Fruit fly (Drosophila melanogaster) whole organism, adult: ENCODE measurements around the gene CG4259.
A peak's percentile ranks its signal among the peaks of the same experiment; 100 is the strongest.

Source experiments
- CG11617 ChIP-seq: fragments of 200-800 bp; sonication (Bioruptor generic); optimal IDR thresholded peaks from 2 replicates; lab custom pipeline; 2017; ENCODE audit warnings: mild to moderate bottlenecking, missing biosample characterization, missing genetic modification reagents, missing genetic modification characterization
- CG12768 ChIP-seq: fragments of 200-800 bp; sonication (Bioruptor generic); optimal IDR thresholded peaks from 2 replicates; lab custom pipeline; 2017; ENCODE audit warnings: missing biosample characterization, missing genetic modification characterization, mild to moderate bottlenecking, moderate library complexity, missing genetic modification reagents
- CG14711 ChIP-seq: fragments of 200-800 bp; sonication (Bioruptor generic); optimal IDR thresholded peaks from 2 replicates; lab custom pipeline; 2018; ENCODE audit warnings: missing biosample characterization, mild to moderate bottlenecking, missing genetic modification characterization, moderate library complexity
- CG1620 ChIP-seq: fragments of 200-800 bp; sonication (Bioruptor generic); optimal IDR thresholded peaks from 2 replicates; lab custom pipeline; 2016; ENCODE audit warnings: missing biosample characterization, missing genetic modification characterization
- CG33017 ChIP-seq: fragments of 200-800 bp; sonication (Bioruptor generic); optimal IDR thresholded peaks from 2 replicates; lab custom pipeline; 2018; ENCODE audit warnings: missing biosample characterization, mild to moderate bottlenecking, missing genetic modification characterization, moderate library complexity
- CG5204 ChIP-seq: fragments of 200-800 bp; sonication (Bioruptor generic); optimal IDR thresholded peaks from 2 replicates; lab custom pipeline; 2016; ENCODE audit warnings: missing biosample characterization, missing genetic modification characterization
- CG7045 ChIP-seq: fragments of 200-800 bp; sonication (Bioruptor generic); optimal IDR thresholded peaks from 2 replicates; lab custom pipeline; 2017; ENCODE audit warnings: missing biosample characterization, mild to moderate bottlenecking, missing genetic modification characterization
- CG7101 ChIP-seq: fragments of 200-800 bp; sonication (Bioruptor generic); optimal IDR thresholded peaks from 2 replicates; lab custom pipeline; 2018; ENCODE audit warnings: missing biosample characterization, mild to moderate bottlenecking, missing genetic modification characterization, moderate library complexity
- Clk ChIP-seq: fragments of 200-800 bp; sonication (Bioruptor generic); optimal IDR thresholded peaks from 2 replicates; lab custom pipeline; 2017; ENCODE audit warnings: missing biosample characterization, missing genetic modification characterization
- Crg-1 ChIP-seq: fragments of 200-800 bp; sonication (Bioruptor generic); optimal IDR thresholded peaks from 2 replicates; lab custom pipeline; 2016; ENCODE audit warnings: missing biosample characterization, missing genetic modification characterization
- Hr96 ChIP-seq: fragments of 200-800 bp; sonication (Bioruptor generic); optimal IDR thresholded peaks from 2 replicates; lab custom pipeline; 2016; ENCODE audit warnings: missing biosample characterization, missing genetic modification characterization
- Mnt ChIP-seq: fragments of 200-800 bp; sonication (Bioruptor generic); optimal IDR thresholded peaks from 2 replicates; lab custom pipeline; 2016; ENCODE audit warnings: missing biosample characterization, mild to moderate bottlenecking, missing genetic modification characterization
- bab1 ChIP-seq: fragments of 200-800 bp; sonication (Bioruptor generic); optimal IDR thresholded peaks from 3 replicates; lab custom pipeline; 2019; ENCODE audit warnings: missing biosample characterization, mild to moderate bottlenecking, missing genetic modification characterization, moderate library complexity
- cic ChIP-seq: fragments of 200-800 bp; sonication (Bioruptor generic); optimal IDR thresholded peaks from 2 replicates; lab custom pipeline; 2017; ENCODE audit warnings: missing biosample characterization, mild to moderate bottlenecking, missing genetic modification characterization, moderate library complexity
- cnc ChIP-seq, 2 experiments: fragments of >200 bp; optimal IDR thresholded peaks; 2 replicates each; lab custom pipeline; 2017
- kay ChIP-seq: fragments of 200-800 bp; sonication (Bioruptor generic); peaks from one replicate; lab custom pipeline; 2016; ENCODE audit warnings: missing biosample characterization, missing genetic modification characterization, borderline replicate concordance
- ovo ChIP-seq: fragments of 200-800 bp; sonication (Bioruptor generic); optimal IDR thresholded peaks from 2 replicates; lab custom pipeline; 2016; ENCODE audit warnings: missing biosample characterization, missing genetic modification characterization
- pad ChIP-seq: fragments of 200-800 bp; sonication (Bioruptor generic); optimal IDR thresholded peaks from 3 replicates; lab custom pipeline; 2017; ENCODE audit warnings: missing biosample characterization, missing genetic modification characterization, mild to moderate bottlenecking, moderate library complexity, missing genetic modification reagents
- tj ChIP-seq: fragments of 200-800 bp; sonication (Bioruptor generic); optimal IDR thresholded peaks from 3 replicates; lab custom pipeline; 2017; ENCODE audit warnings: missing biosample characterization, mild to moderate bottlenecking, missing genetic modification characterization, moderate library complexity
- toe ChIP-seq: fragments of 200-800 bp; sonication (Bioruptor generic); optimal IDR thresholded peaks from 2 replicates; lab custom pipeline; 2016; ENCODE audit warnings: missing biosample characterization, missing genetic modification characterization

CG4259 gene

dm6 chr2L:2110350-2110888 lies 18.6 kb downstream of the CG4259 start:
- TF ChIP-seq Hr96 (no peak), pad (GFP tag; lab: Kevin White, UChicago) (peak; percentile 72), cnc (optimal IDR thresholded peaks at IDR 0.05; lab: Kevin White, UChicago) (no peak), Mnt (no peak), CG11617 (no peak), kay (GFP tag; lab: Kevin White, UChicago) (no peak)

DNA sequence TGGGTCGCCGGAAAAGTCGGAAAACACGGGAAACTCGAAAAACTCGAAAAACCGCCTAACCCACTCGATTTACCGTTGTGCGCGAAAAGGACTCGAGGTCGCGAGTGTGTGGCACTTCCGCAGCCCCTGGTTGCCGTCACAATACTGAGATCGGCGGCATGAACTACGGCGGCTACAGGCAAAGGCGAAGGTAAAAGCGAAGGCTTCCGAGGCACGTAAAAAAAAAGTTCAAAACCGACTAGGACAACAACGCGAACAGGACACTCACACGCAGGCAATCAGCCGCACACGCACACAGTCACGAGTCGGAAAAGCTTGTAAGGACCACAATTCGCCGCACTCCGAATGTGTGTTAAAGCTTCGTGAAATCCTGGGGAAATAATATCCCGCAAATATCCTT lies 19.3 kb downstream of the CG4259 start, which contains the start of gene dpr3:
Gene dpr3, minus strand, starts transcription at position 133 of the 400 bp plus-strand sequence.
- TF ChIP-seq toe: no peak
- TF ChIP-seq kay (GFP tag; lab: Kevin White, UChicago): no peak
- peak; percentile 22 for TF ChIP-seq pad (GFP tag; lab: Kevin White, UChicago)

- TF ChIP-seq Hr96 (no peak), CG12768 (GFP tag; lab: Kevin White, UChicago) (no peak), CG5204 (GFP tag; lab: Kevin White, UChicago) (no peak), cnc (optimal IDR thresholded peaks at IDR 0.05; lab: Kevin White, UChicago) (no peak), cic (GFP tag; lab: Kevin White, UChicago) (no peak), CG14711 (tag; lab: Kevin White, UChicago) (no peak), CG11617 (no peak)
These were observed 38.8 kb downstream of the CG4259 start for dm6 chr2L:2090235-2090634.

dm6 chr2L:2084349-2084748 lies 44.7 kb downstream of the CG4259 start:
- TF ChIP-seq toe (no peak), Clk (no peak), Crg-1 (GFP tag; lab: Kevin White, UChicago) (no peak), CG7101 (tag; lab: Kevin White, UChicago) (no peak), pad (GFP tag; lab: Kevin White, UChicago) (no peak), CG11617 (no peak), bab1 (GFP tag; lab: Kevin White, UChicago) (no peak), CG5204 (GFP tag; lab: Kevin White, UChicago) (no peak), ovo (no peak), Mnt (no peak), cic (GFP tag; lab: Kevin White, UChicago) (no peak), CG1620 (GFP tag; lab: Kevin White, UChicago) (no peak), Hr96 (no peak), CG12768 (GFP tag; lab: Kevin White, UChicago) (no peak), tj (GFP tag; lab: Kevin White, UChicago) (no peak), cnc (optimal IDR thresholded peaks at IDR 0.05; lab: Kevin White, UChicago) (no peak), CG7045 (no peak), kay (GFP tag; lab: Kevin White, UChicago) (no peak)

dm6 chr2L:2079619-2080018 lies 49.4 kb downstream of the CG4259 start, which contains the start of gene CG12674:
CG12674 (plus strand) TSS chr2L:2079919.
- TF ChIP-seq ovo: no peak
- TF ChIP-seq tj (GFP tag; lab: Kevin White, UChicago): no peak
- no peak for TF ChIP-seq CG1620 (GFP tag; lab: Kevin White, UChicago)
- TF ChIP-seq CG5204 (GFP tag; lab: Kevin White, UChicago): no peak
- no peak for TF ChIP-seq kay (GFP tag; lab: Kevin White, UChicago)
- TF ChIP-seq CG12768 (GFP tag; lab: Kevin White, UChicago): no peak
- no peak for TF ChIP-seq Clk
- TF ChIP-seq CG7101 (tag; lab: Kevin White, UChicago): no peak
- no peak for TF ChIP-seq CG7045
- TF ChIP-seq CG14711 (tag; lab: Kevin White, UChicago): no peak
- TF ChIP-seq toe: no peak
- TF ChIP-seq CG11617: no peak
- no peak for TF ChIP-seq cic (GFP tag; lab: Kevin White, UChicago)
- no peak for TF ChIP-seq Mnt
- no peak for TF ChIP-seq Crg-1 (GFP tag; lab: Kevin White, UChicago)
- TF ChIP-seq Hr96: no peak
- TF ChIP-seq pad (GFP tag; lab: Kevin White, UChicago): no peak
- TF ChIP-seq cnc (optimal IDR thresholded peaks at IDR 0.05; lab: Kevin White, UChicago): no peak
- no peak for TF ChIP-seq CG33017 (tag; lab: Kevin White, UChicago)
- TF ChIP-seq bab1 (GFP tag; lab: Kevin White, UChicago): no peak
